Fruit fly (Drosophila melanogaster): ENCODE measurements around the gene CG1607.
A peak's percentile ranks its signal among the peaks of the same experiment; 100 is the strongest.

CG1607 gene

DNA sequence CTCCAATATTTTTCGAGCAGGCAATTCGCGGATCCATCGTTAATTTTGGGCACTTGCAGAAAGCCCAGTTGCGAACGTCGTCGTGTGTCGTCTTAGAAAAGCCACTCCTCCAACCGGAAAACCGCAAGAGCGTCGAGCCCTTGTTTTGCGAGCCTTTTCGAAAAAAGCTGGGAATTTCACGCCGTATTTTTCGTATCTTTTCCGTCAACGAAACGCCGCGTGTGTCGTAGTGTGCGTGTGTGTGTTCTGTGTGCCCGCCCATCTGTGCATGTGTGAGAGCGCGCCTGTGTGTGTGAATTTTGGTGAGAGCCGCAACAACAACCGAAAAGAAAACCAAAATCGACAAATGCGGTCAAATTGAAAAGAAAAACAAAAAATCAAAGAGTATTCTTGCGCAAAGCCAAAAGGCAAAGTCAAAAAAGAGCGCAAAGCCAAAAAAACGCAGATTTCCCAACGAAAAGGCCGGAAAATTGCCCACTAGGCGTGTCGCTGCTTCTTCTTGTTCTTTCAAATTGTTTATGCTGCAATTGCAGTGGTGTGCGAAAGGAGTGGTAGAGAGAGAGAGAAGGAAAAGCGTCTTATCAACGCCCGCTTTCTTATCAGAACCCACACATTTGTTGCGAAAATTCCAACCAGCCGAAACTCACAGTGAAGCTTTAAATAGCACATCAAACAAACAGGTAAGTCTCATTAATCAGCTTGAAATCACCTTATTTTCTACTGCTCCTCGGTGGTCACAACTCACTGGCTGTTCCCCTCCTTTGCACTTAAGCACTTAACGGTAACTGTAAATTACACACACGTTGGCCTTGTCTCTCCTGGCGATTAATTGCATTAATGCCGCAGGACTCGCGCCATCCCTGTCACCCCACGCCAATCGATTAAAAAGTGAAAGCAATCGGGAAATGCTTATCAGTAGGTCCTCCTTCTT is 23.6 kb downstream of the CG1607 start, which contains the start of gene PNPase:
TSS of gene PNPase (minus strand) at position 176 of the 931 bp plus-strand sequence.
- no peak for TF ChIP-seq CG12768 (GFP tag; optimal IDR thresholded peaks at IDR 0.05)
- no peak for TF ChIP-seq Crg-1 (GFP tag; optimal IDR thresholded peaks at IDR 0.05)
- TF ChIP-seq CG14711 (tag; optimal IDR thresholded peaks at IDR 0.05): no peak
- no peak for TF ChIP-seq CG1620 (GFP tag; optimal IDR thresholded peaks at IDR 0.05)
- no peak for TF ChIP-seq CG7045 (GFP tag; optimal IDR thresholded peaks at IDR 0.05)
- TF ChIP-seq kay (GFP tag; ENCODE audit: borderline replicate concordance): no peak
- no peak for TF ChIP-seq CG5204 (GFP tag; optimal IDR thresholded peaks at IDR 0.05)
- no peak for TF ChIP-seq Clk (GFP tag; optimal IDR thresholded peaks at IDR 0.05)
- TF ChIP-seq toe (GFP tag; optimal IDR thresholded peaks at IDR 0.05): no peak
- TF ChIP-seq CG11617 (GFP tag; optimal IDR thresholded peaks at IDR 0.05): no peak
- TF ChIP-seq ovo (GFP tag; optimal IDR thresholded peaks at IDR 0.05): no peak
- peak; percentile 11 for TF ChIP-seq cic (GFP tag; optimal IDR thresholded peaks at IDR 0.05)
- no peak for TF ChIP-seq CG33017 (tag; optimal IDR thresholded peaks at IDR 0.05)
- TF ChIP-seq tj (GFP tag; optimal IDR thresholded peaks at IDR 0.05): peak; percentile 72
- TF ChIP-seq pad (GFP tag; optimal IDR thresholded peaks at IDR 0.05): peak; percentile 66
- no peak for TF ChIP-seq Mnt (GFP tag; optimal IDR thresholded peaks at IDR 0.05)
- TF ChIP-seq bab1 (GFP tag; optimal IDR thresholded peaks at IDR 0.05): peak; percentile 52
- TF ChIP-seq Hr96 (GFP tag; optimal IDR thresholded peaks at IDR 0.05): no peak
- no peak for TF ChIP-seq cnc (optimal IDR thresholded peaks at IDR 0.05)
- no peak for TF ChIP-seq CG7101 (tag; optimal IDR thresholded peaks at IDR 0.05)

DNA sequence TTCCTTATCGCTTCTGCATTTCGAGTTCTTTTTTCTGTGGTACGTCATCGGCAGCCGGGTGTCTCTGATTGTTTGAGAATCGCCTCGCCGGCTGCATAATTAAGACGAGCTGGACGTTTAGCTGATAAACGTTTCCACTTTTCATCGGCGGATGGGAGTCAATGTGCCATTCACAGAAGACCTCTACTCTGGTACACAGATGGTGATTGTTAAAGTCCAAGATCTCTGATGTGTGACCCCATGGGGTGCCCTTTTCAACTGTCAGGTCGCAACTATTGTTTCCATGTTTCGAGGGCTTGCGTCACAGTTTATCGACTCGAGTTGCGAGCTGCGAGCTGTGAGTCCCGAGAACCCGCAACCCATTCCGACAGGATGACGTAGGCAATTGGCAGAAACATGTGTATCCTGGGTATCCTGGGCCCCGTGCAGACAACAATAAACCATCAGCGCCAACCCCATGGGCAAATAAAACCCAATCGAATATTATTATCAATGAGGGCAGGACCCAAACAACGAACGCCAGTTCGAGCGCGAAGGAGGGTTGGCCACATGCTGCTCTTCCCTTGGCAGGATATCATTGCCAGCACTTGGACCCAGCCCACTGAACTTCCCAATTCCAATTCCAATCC is 25.2 kb downstream of the CG1607 start:
- TF ChIP-seq CG33017 (tag; optimal IDR thresholded peaks at IDR 0.05) (no peak), CG7045 (GFP tag; optimal IDR thresholded peaks at IDR 0.05) (no peak), CG14711 (tag; optimal IDR thresholded peaks at IDR 0.05) (no peak), bab1 (GFP tag; optimal IDR thresholded peaks at IDR 0.05) (no peak), toe (GFP tag; optimal IDR thresholded peaks at IDR 0.05) (no peak), cnc (optimal IDR thresholded peaks at IDR 0.05) (no peak), cic (GFP tag; optimal IDR thresholded peaks at IDR 0.05) (no peak), ovo (GFP tag; optimal IDR thresholded peaks at IDR 0.05) (no peak), pad (GFP tag; optimal IDR thresholded peaks at IDR 0.05) (no peak), Crg-1 (GFP tag; optimal IDR thresholded peaks at IDR 0.05) (no peak), CG1620 (GFP tag; optimal IDR thresholded peaks at IDR 0.05) (no peak)

DNA sequence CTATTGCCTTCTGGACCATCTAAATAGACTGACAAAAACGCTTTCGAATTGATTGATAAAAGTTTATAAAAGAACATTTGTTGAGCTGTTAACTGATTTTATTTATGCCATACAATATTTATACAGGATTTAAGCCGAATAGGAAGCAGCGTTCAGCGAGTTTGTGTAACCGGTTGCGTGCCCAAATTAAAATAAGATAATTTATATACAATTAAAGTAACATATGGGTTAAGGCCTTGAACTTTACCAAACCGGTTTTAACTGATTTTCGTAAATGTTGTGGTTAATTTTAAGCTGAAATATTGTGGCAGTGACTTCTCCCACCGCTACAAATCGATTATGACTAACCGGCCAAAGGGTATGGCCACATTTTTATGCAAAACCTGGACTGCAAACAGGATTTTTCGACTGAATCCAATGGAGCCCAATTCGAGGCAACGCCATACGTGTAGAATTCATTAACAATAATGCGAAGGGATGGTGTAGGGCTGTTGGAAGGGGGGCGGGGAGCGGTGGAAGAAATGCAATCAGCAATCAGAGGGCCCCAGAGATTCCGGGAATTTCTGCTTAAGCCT is 27.8 kb downstream of the CG1607 start:
- no peak for TF ChIP-seq tj (GFP tag; optimal IDR thresholded peaks at IDR 0.05)
- TF ChIP-seq Hr96 (GFP tag; optimal IDR thresholded peaks at IDR 0.05): no peak
- no peak for TF ChIP-seq CG11617 (GFP tag; optimal IDR thresholded peaks at IDR 0.05)
- TF ChIP-seq pad (GFP tag; optimal IDR thresholded peaks at IDR 0.05): no peak
- no peak for TF ChIP-seq Crg-1 (GFP tag; optimal IDR thresholded peaks at IDR 0.05)
- no peak for TF ChIP-seq toe (GFP tag; optimal IDR thresholded peaks at IDR 0.05)
- no peak for TF ChIP-seq kay (GFP tag; ENCODE audit: borderline replicate concordance)
- TF ChIP-seq CG7101 (tag; optimal IDR thresholded peaks at IDR 0.05): no peak
- no peak for TF ChIP-seq cnc (optimal IDR thresholded peaks at IDR 0.05)
- no peak for TF ChIP-seq CG5204 (GFP tag; optimal IDR thresholded peaks at IDR 0.05)
- no peak for TF ChIP-seq CG33017 (tag; optimal IDR thresholded peaks at IDR 0.05)
- TF ChIP-seq CG1620 (GFP tag; optimal IDR thresholded peaks at IDR 0.05): no peak
- no peak for TF ChIP-seq cic (GFP tag; optimal IDR thresholded peaks at IDR 0.05)
- no peak for TF ChIP-seq CG12768 (GFP tag; optimal IDR thresholded peaks at IDR 0.05)
- TF ChIP-seq CG7045 (GFP tag; optimal IDR thresholded peaks at IDR 0.05): no peak

DNA sequence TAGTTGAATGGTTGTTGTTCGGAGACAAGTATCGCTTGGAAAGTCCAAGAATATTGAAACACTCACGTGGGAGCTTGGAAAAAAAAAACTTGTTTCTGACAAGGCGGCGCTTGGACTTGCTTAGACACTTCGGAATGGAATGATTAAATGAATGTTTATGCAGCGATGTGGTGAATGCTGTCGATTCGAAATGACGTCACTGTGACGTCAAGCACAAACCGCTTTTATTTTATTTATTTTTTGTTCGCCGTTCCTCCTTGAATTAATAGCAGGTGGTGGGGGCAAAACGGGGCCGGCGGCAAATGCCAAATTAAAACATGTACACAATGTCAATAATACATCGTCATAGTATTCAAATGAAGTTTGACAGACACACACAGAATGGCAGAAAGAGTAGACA is 37.6 kb downstream of the CG1607 start:
- TF ChIP-seq cic (GFP tag; optimal IDR thresholded peaks at IDR 0.05): peak; percentile 11
- TF ChIP-seq Crg-1 (GFP tag; optimal IDR thresholded peaks at IDR 0.05): no peak
- TF ChIP-seq Hr96 (GFP tag; optimal IDR thresholded peaks at IDR 0.05): no peak

DNA sequence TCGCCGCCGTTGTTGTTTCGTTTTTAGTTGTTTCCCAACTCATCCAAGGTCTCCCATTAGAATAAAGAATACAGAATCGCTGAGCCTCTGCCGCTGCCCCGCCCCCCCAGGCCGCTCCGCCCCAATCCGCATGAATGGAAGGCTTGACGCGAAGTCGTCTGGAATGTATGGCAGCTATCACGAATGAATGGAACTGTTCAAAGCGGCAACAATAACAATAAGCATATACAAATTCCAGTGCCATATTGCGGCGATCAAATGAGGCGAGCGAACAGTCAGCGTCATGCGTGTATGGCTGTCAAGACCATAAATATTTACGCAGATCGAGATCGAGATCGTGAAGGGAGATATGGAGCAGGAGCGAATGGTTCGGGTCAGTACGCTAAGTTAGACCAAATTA is 38.8 kb downstream of the CG1607 start:
- TF ChIP-seq cnc (optimal IDR thresholded peaks at IDR 0.05): no peak
- peak; percentile 69 for TF ChIP-seq cic (GFP tag; optimal IDR thresholded peaks at IDR 0.05)

DNA sequence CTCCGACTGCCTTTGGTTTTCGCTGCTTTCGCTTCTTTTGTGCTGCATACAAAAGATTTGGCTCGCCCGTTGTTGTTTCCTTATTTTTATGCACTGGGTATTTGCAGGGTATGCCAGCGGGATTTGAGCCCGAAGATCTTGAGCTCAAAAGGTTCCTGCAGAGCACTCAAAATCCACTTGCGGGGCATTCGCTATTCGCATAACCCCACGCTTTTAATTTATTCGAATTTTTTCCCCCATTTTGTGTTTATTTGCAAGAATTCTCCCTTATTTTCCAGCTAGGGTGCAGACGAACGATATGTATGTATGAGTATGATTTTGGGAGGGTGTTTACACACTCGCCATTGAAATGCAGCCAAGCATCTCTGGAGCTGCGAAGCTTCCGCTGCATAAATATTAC is 40.1 kb downstream of the CG1607 start:
- no peak for TF ChIP-seq CG11617 (GFP tag; optimal IDR thresholded peaks at IDR 0.05)
- TF ChIP-seq ovo (GFP tag; optimal IDR thresholded peaks at IDR 0.05): no peak
- no peak for TF ChIP-seq Mnt (GFP tag; optimal IDR thresholded peaks at IDR 0.05)
- TF ChIP-seq CG5204 (GFP tag; optimal IDR thresholded peaks at IDR 0.05): no peak
- TF ChIP-seq Clk (GFP tag; optimal IDR thresholded peaks at IDR 0.05): no peak
- no peak for TF ChIP-seq tj (GFP tag; optimal IDR thresholded peaks at IDR 0.05)
- no peak for TF ChIP-seq CG14711 (tag; optimal IDR thresholded peaks at IDR 0.05)
- no peak for TF ChIP-seq toe (GFP tag; optimal IDR thresholded peaks at IDR 0.05)
- TF ChIP-seq Hr96 (GFP tag; optimal IDR thresholded peaks at IDR 0.05): no peak
- no peak for TF ChIP-seq CG33017 (tag; optimal IDR thresholded peaks at IDR 0.05)
- no peak for TF ChIP-seq CG12768 (GFP tag; optimal IDR thresholded peaks at IDR 0.05)
- no peak for TF ChIP-seq CG1620 (GFP tag; optimal IDR thresholded peaks at IDR 0.05)
- no peak for TF ChIP-seq bab1 (GFP tag; optimal IDR thresholded peaks at IDR 0.05)
- no peak for TF ChIP-seq CG7101 (tag; optimal IDR thresholded peaks at IDR 0.05)
- TF ChIP-seq pad (GFP tag; optimal IDR thresholded peaks at IDR 0.05): no peak

Data from whole organism, adult.